Fruit fly (Drosophila melanogaster) whole organism, embryonic: ENCODE data around the gene fliI.
A peak's percentile ranks its signal among the peaks of the same experiment; 100 is the strongest.

Source experiments
- Bgb ChIP-seq: fragments of 200-800 bp; sonication (Bioruptor generic); IDR thresholded peaks from 2 replicates; pipeline ENCODE4 v1.3.6; 2022; ENCODE audit warnings: missing biosample characterization, missing genetic modification characterization; ENCODE audit not compliant: partially characterized antibody
- CG13287 ChIP-seq: fragments of 200-800 bp; sonication (Bioruptor generic); IDR thresholded peaks from 2 replicates; pipeline ENCODE4 v1.3.6; 2022; ENCODE audit warnings: missing biosample characterization, missing genetic modification characterization; ENCODE audit not compliant: partially characterized antibody
- CG13424 ChIP-seq: fragments of 200-800 bp; sonication (Bioruptor generic); optimal IDR thresholded peaks from 2 replicates; lab custom pipeline; 2019; ENCODE audit warnings: missing biosample characterization, mild to moderate bottlenecking, missing genetic modification characterization, moderate library complexity
- CG14860 ChIP-seq: fragments of 200-800 bp; sonication (Bioruptor generic); IDR thresholded peaks from 3 replicates; pipeline ENCODE4 v1.3.6; 2022; ENCODE audit warnings: missing biosample characterization, missing genetic modification characterization; ENCODE audit not compliant: partially characterized antibody
- CG15479 ChIP-seq: fragments of 200-800 bp; sonication (Bioruptor generic); optimal IDR thresholded peaks from 3 replicates; lab custom pipeline; 2019; ENCODE audit warnings: missing biosample characterization, mild to moderate bottlenecking, missing genetic modification characterization, moderate library complexity
- CG15514 ChIP-seq: fragments of 200-800 bp; sonication (Bioruptor generic); optimal IDR thresholded peaks from 3 replicates; lab custom pipeline; 2017; ENCODE audit warnings: missing biosample characterization, missing genetic modification characterization, mild to moderate bottlenecking, moderate library complexity, missing genetic modification reagents
- CG18619 ChIP-seq: fragments of 200-800 bp; sonication (Bioruptor generic); optimal IDR thresholded peaks from 3 replicates; lab custom pipeline; 2017; ENCODE audit warnings: missing biosample characterization, mild to moderate bottlenecking, missing genetic modification characterization
- CG18764 ChIP-seq: fragments of 200-800 bp; sonication (Bioruptor generic); optimal IDR thresholded peaks from 3 replicates; lab custom pipeline; 2016; ENCODE audit warnings: missing biosample characterization, missing genetic modification characterization
- CG2116 ChIP-seq: fragments of 200-800 bp; sonication (Bioruptor generic); optimal IDR thresholded peaks from 3 replicates; lab custom pipeline; 2018; ENCODE audit warnings: missing biosample characterization, mild to moderate bottlenecking, missing genetic modification characterization
- CG31224 ChIP-seq: fragments of 200-800 bp; sonication (Bioruptor generic); IDR thresholded peaks from 2 replicates; pipeline ENCODE4 v1.3.6; 2022; ENCODE audit warnings: missing biosample characterization, missing genetic modification characterization
- CG31388 ChIP-seq: fragments of 200-800 bp; sonication (Bioruptor generic); optimal IDR thresholded peaks from 2 replicates; lab custom pipeline; 2016; ENCODE audit warnings: missing biosample characterization, missing genetic modification characterization
- CG31441 ChIP-seq: fragments of 200-800 bp; sonication (Bioruptor generic); IDR thresholded peaks from 2 replicates; pipeline ENCODE4 v1.3.6; 2022; ENCODE audit warnings: missing biosample characterization, missing genetic modification characterization
- CG4820 ChIP-seq: fragments of 200-800 bp; sonication (Bioruptor generic); optimal IDR thresholded peaks from 3 replicates; lab custom pipeline; 2016; ENCODE audit warnings: missing biosample characterization, missing genetic modification characterization
- CG6689 ChIP-seq: fragments of 200-800 bp; sonication (Bioruptor generic); IDR thresholded peaks from 2 replicates; pipeline ENCODE4 v1.3.6; 2022; ENCODE audit warnings: missing biosample characterization, missing genetic modification characterization
- CG6791 ChIP-seq: fragments of 200-800 bp; sonication (Bioruptor generic); IDR thresholded peaks from 3 replicates; pipeline ENCODE4 v1.3.6; 2022; ENCODE audit warnings: missing biosample characterization, missing genetic modification characterization; ENCODE audit not compliant: partially characterized antibody
- CG6854 ChIP-seq: fragments of 200-800 bp; sonication (Bioruptor generic); optimal IDR thresholded peaks from 3 replicates; lab custom pipeline; 2017; ENCODE audit warnings: missing biosample characterization, mild to moderate bottlenecking, missing genetic modification characterization
- CG7556 ChIP-seq: fragments of 200-800 bp; sonication (Bioruptor generic); optimal IDR thresholded peaks from 2 replicates; lab custom pipeline; 2017; ENCODE audit warnings: missing biosample characterization, mild to moderate bottlenecking, missing genetic modification characterization
- CG7928 ChIP-seq: fragments of 200-800 bp; sonication (Bioruptor generic); optimal IDR thresholded peaks from 2 replicates; lab custom pipeline; 2017; ENCODE audit warnings: missing biosample characterization, mild to moderate bottlenecking, missing genetic modification characterization
- CG8290 ChIP-seq, 3 experiments: fragments of 200-800 bp; sonication (Bioruptor generic); optimal IDR thresholded peaks; 2 replicates each; lab custom pipeline; 2016 to 2019; ENCODE audit warnings: missing biosample characterization in 3 of 3, missing genetic modification characterization in 3 of 3, mild to moderate bottlenecking in 2 of 3, moderate library complexity in 1 of 3
- CG8765 ChIP-seq: fragments of 200-800 bp; sonication (Bioruptor generic); IDR thresholded peaks from 2 replicates; pipeline ENCODE4 v1.3.6; 2022; ENCODE audit warnings: missing biosample characterization, missing genetic modification characterization
- Doc2 ChIP-seq: fragments of 200-800 bp; sonication (Bioruptor generic); IDR thresholded peaks from 2 replicates; pipeline ENCODE4 v1.3.6; 2022; ENCODE audit warnings: missing biosample characterization, missing genetic modification characterization
- HHEX ChIP-seq: fragments of 200-800 bp; sonication (Bioruptor generic); optimal IDR thresholded peaks from 3 replicates; lab custom pipeline; 2017; ENCODE audit warnings: missing biosample characterization, mild to moderate bottlenecking, missing genetic modification characterization, missing genetic modification reagents
- Jarid2 ChIP-seq: fragments of 200-800 bp; sonication (Bioruptor generic); optimal IDR thresholded peaks from 3 replicates; lab custom pipeline; 2017; ENCODE audit warnings: mild to moderate bottlenecking, missing biosample characterization, missing genetic modification reagents, missing genetic modification characterization
- Max ChIP-seq: fragments of 200-800 bp; sonication (Bioruptor generic); optimal IDR thresholded peaks from 2 replicates; lab custom pipeline; 2016; ENCODE audit warnings: missing biosample characterization, mild to moderate bottlenecking, missing genetic modification characterization
- Pdp1 ChIP-seq, 2 experiments: fragments of 200-800 bp; sonication (Bioruptor generic); optimal IDR thresholded peaks; 3 replicates each; lab custom pipeline; 2016; ENCODE audit warnings: missing biosample characterization in 2 of 2, missing genetic modification characterization in 2 of 2, mild to moderate bottlenecking in 1 of 2, moderate library complexity in 1 of 2
- Rx ChIP-seq: fragments of 200-800 bp; sonication (Bioruptor generic); IDR thresholded peaks from 2 replicates; pipeline ENCODE4 v1.3.6; 2022; ENCODE audit warnings: missing biosample characterization, missing genetic modification characterization
- Six4 ChIP-seq: fragments of 200-800 bp; sonication (Bioruptor generic); optimal IDR thresholded peaks from 2 replicates; lab custom pipeline; 2016; ENCODE audit warnings: missing biosample characterization, missing genetic modification characterization
- Stat92E ChIP-seq, 3 experiments: fragments of >200 bp in 2 of 3; fragments of 200-800 bp in 1 of 3; sonication (Bioruptor generic) in 1 of 3; optimal IDR thresholded peaks; 2 replicates each; lab custom pipeline; 2017 to 2019; ENCODE audit warnings: missing biosample characterization in 3 of 3, missing genetic modification characterization in 3 of 3, mild to moderate bottlenecking in 1 of 3, moderate library complexity in 1 of 3
- al ChIP-seq: fragments of 200-800 bp; sonication (Bioruptor generic); IDR thresholded peaks from 2 replicates; pipeline ENCODE4 v1.3.6; 2022; ENCODE audit warnings: missing biosample characterization, missing genetic modification characterization
- bab2 ChIP-seq: fragments of 200-800 bp; sonication (Bioruptor generic); optimal IDR thresholded peaks from 2 replicates; lab custom pipeline; 2016; ENCODE audit warnings: missing biosample characterization, missing genetic modification characterization
- cg ChIP-seq: fragments of 200-800 bp; sonication (Bioruptor generic); optimal IDR thresholded peaks from 3 replicates; lab custom pipeline; 2019; ENCODE audit warnings: missing biosample characterization, mild to moderate bottlenecking, missing genetic modification characterization, moderate library complexity
- danr ChIP-seq: fragments of 200-800 bp; sonication (Bioruptor generic); IDR thresholded peaks from 2 replicates; pipeline ENCODE4 v1.3.6; 2022; ENCODE audit warnings: missing biosample characterization, missing genetic modification characterization
- dysf ChIP-seq: fragments of 200-800 bp; sonication (Bioruptor generic); IDR thresholded peaks from 3 replicates; pipeline ENCODE4 v1.3.6; 2022; ENCODE audit warnings: missing biosample characterization, missing genetic modification characterization
- exex ChIP-seq: fragments of 200-800 bp; sonication (Bioruptor generic); optimal IDR thresholded peaks from 4 replicates; lab custom pipeline; 2018; ENCODE audit warnings: missing biosample characterization, mild to moderate bottlenecking, missing genetic modification characterization, moderate library complexity
- gcm ChIP-seq: fragments of 200-800 bp; sonication (Bioruptor generic); optimal IDR thresholded peaks from 2 replicates; lab custom pipeline; 2019; ENCODE audit warnings: missing biosample characterization, mild to moderate bottlenecking, missing genetic modification characterization, moderate library complexity
- gcm2 ChIP-seq: fragments of 200-800 bp; sonication (Bioruptor generic); optimal IDR thresholded peaks from 2 replicates; lab custom pipeline; 2016; ENCODE audit warnings: missing biosample characterization, missing genetic modification characterization
- hb ChIP-seq: fragments of 200-800 bp; sonication (Bioruptor generic); IDR thresholded peaks from 3 replicates; pipeline ENCODE4 v1.3.6; 2022; ENCODE audit warnings: missing biosample characterization, missing genetic modification characterization; ENCODE audit not compliant: partially characterized antibody
- lola ChIP-seq, 3 experiments: fragments of >200 bp in 2 of 3; fragments of 200-800 bp in 1 of 3; sonication (Bioruptor generic) in 1 of 3; optimal IDR thresholded peaks; 2 replicates each; lab custom pipeline; 2017 to 2019; ENCODE audit warnings: missing biosample characterization in 3 of 3, missing genetic modification characterization in 3 of 3, mild to moderate bottlenecking in 1 of 3, moderate library complexity in 1 of 3
- peb ChIP-seq: fragments of 200-800 bp; sonication (Bioruptor generic); IDR thresholded peaks from 2 replicates; pipeline ENCODE4 v1.3.6; 2022; ENCODE audit warnings: missing biosample characterization, missing genetic modification characterization
- pros ChIP-seq: fragments of 200-800 bp; sonication (Bioruptor generic); optimal IDR thresholded peaks from 3 replicates; lab custom pipeline; 2019; ENCODE audit warnings: missing biosample characterization, mild to moderate bottlenecking, missing genetic modification characterization, moderate library complexity
- schlank ChIP-seq: fragments of 200-800 bp; sonication (Bioruptor generic); optimal IDR thresholded peaks from 2 replicates; lab custom pipeline; 2018; ENCODE audit warnings: missing biosample characterization, mild to moderate bottlenecking, missing genetic modification characterization
- so ChIP-seq: fragments of 200-800 bp; sonication (Bioruptor generic); IDR thresholded peaks from 3 replicates; pipeline ENCODE4 v1.3.6; 2022; ENCODE audit warnings: missing biosample characterization, missing genetic modification characterization
- stc ChIP-seq: fragments of 200-800 bp; sonication (Bioruptor generic); IDR thresholded peaks from 2 replicates; pipeline ENCODE4 v1.3.6; 2022; ENCODE audit warnings: missing biosample characterization, missing genetic modification characterization
- ttk ChIP-seq: fragments of 200-800 bp; sonication (Bioruptor generic); IDR thresholded peaks from 2 replicates; pipeline ENCODE4 v2.1.2; 2022; ENCODE audit warnings: missing biosample characterization, missing genetic modification characterization
- wdn ChIP-seq: fragments of 200-800 bp; sonication (Bioruptor generic); IDR thresholded peaks from 2 replicates; pipeline ENCODE4 v1.3.6; 2022; ENCODE audit warnings: missing biosample characterization, missing genetic modification characterization
- wek ChIP-seq: fragments of 200-800 bp; sonication (Bioruptor generic); optimal IDR thresholded peaks from 3 replicates; lab custom pipeline; 2018; ENCODE audit warnings: missing biosample characterization, mild to moderate bottlenecking, missing genetic modification characterization, moderate library complexity
- zfh1 ChIP-seq: fragments of 200-800 bp; sonication (Bioruptor generic); IDR thresholded peaks from 3 replicates; pipeline ENCODE4 v1.3.6; 2022; ENCODE audit warnings: missing biosample characterization, missing genetic modification characterization

The fliI gene

DNA sequence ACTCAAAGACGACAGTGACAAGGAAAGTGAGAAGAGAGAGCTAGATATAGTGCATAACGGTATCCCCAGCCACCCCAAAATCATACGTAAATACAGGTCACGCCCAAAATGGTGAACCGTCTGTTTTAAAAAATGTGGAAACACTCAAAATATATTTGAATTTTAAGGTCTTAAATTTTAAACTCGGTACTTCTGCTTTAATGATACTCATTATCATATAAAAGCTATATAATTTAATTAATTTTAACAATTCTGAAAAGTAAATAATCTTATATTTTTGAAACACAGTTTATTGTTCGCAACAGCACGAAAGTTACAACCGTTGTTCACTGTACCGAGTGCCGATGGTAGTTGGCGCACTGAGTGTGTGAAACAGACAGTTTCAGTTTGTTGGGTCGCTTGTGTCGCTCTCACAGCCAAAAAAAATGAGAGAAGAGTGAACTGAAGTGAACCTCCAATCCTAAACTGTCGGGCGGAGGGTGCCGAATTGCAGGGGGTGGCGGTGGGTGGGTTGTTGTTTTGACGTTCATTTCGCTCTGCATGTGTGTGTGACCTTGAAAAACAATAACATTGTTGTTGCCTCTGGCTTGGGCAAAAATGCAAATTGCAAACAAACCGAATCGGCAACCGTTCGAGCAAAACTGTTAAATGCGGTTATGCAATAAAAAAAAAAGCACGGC, 26.9 kb downstream of the fliI start (continued):
- TF ChIP-seq wdn (GFP tag; lab: Robert Waterston, UW) (peak; percentile 74), CG2116 (GFP tag; lab: Kevin White, UChicago) (peak; percentile 43), exex (tag; lab: Kevin White, UChicago) (peak; percentile 77), al (GFP tag; lab: Robert Waterston, UW) (peak; percentile 74), Jarid2 (GFP tag; lab: Kevin White, UChicago) (peak; percentile 72), Stat92E (GFP tag; optimal IDR thresholded peaks at IDR 0.05; lab: Kevin White, UChicago) (peak in 1 of 3 experiments; percentile 78), so (GFP tag; lab: Robert Waterston, UW) (peak; percentile 93), Doc2 (peak; percentile 51; the same call in 1 of the 2 replicates), gcm (GFP tag; lab: Kevin White, UChicago) (peak; percentile 90), bab2 (peak; percentile 9), dysf (GFP tag; lab: Robert Waterston, UW) (peak; percentile 94), CG15514 (GFP tag; lab: Kevin White, UChicago) (peak; percentile 83), CG8290 (GFP tag; optimal IDR thresholded peaks at IDR 0.05; lab: Kevin White, UChicago) (peak; percentile 59), CG8290 (tag; optimal IDR thresholded peaks at IDR 0.05; lab: Kevin White, UChicago) (peak in 1 of 2 experiments; percentile 69), Pdp1 (GFP tag; optimal IDR thresholded peaks at IDR 0.05; lab: Kevin White, UChicago) (peak; percentile 54 to 64), stc (GFP tag; lab: Robert Waterston, UW) (peak; percentile 82), lola (GFP tag; optimal IDR thresholded peaks at IDR 0.05; lab: Kevin White, UChicago) (peak in 1 of 3 experiments; percentile 88), CG13424 (peak; percentile 96), Bgb (no peak), peb (GFP tag; lab: Robert Waterston, UW) (peak; percentile 77), HHEX (GFP tag; lab: Kevin White, UChicago) (peak; percentile 92), cg (peak; percentile 12), CG18764 (GFP tag; lab: Kevin White, UChicago) (peak; percentile 71), CG18619 (peak; percentile 91), CG4820 (GFP tag; lab: Kevin White, UChicago) (peak; percentile 83), CG13287 (GFP tag; lab: Robert Waterston, UW) (no peak; the same call in 1 of the 2 replicates), hb (GFP tag; lab: Robert Waterston, UW) (no peak), zfh1 (GFP tag; lab: Robert Waterston, UW) (peak; percentile 81), gcm2 (GFP tag; lab: Kevin White, UChicago) (peak; percentile 33), pros (GFP tag; lab: Kevin White, UChicago) (peak; percentile 60), CG6689 (peak; percentile 89), CG6791 (GFP tag; lab: Robert Waterston, UW) (no peak), danr (GFP tag; lab: Robert Waterston, UW) (peak; percentile 76), ttk (peak; percentile 83), wek (GFP tag; lab: Kevin White, UChicago) (peak; percentile 43), Max (GFP tag; lab: Kevin White, UChicago) (peak; percentile 76), CG8765 (GFP tag; lab: Robert Waterston, UW) (0 out of 2 replicates have a peak, but pooled peaks have one; percentile 45), CG31224 (GFP tag; lab: Robert Waterston, UW) (peak; percentile 74), CG14860 (no peak), CG15479 (GFP tag; lab: Kevin White, UChicago) (no peak), Six4 (peak; percentile 86), CG6854 (GFP tag; lab: Kevin White, UChicago) (peak; percentile 90), CG31388 (peak; percentile 72), CG7556 (GFP tag; lab: Kevin White, UChicago) (peak; percentile 96), CG7928 (GFP tag; lab: Kevin White, UChicago) (peak; percentile 63), schlank (peak; percentile 80), CG31441 (GFP tag; lab: Robert Waterston, UW) (peak; percentile 92), Rx (GFP tag; lab: Robert Waterston, UW) (no peak; the same call in none of the 2 replicates)
